Fruit fly (Drosophila melanogaster): Measurements from ENCODE around the gene CG34260.
A peak's percentile ranks its signal among the peaks of the same experiment; 100 is the strongest.

Gene CG34260

dm6 chr3L:20687134-20687787, 26.6 kb upstream of the CG34260 start (continued):
- TF ChIP-seq dsf (GFP tag; optimal IDR thresholded peaks at IDR 0.05; ENCODE audit: borderline replicate concordance) (no peak), Jra (GFP tag; optimal IDR thresholded peaks at IDR 0.05) (no peak), HLH106 (tag; optimal IDR thresholded peaks at IDR 0.05) (no peak), h (GFP tag; optimal IDR thresholded peaks at IDR 0.05) (peak; percentile 26)

- TF ChIP-seq brk (GFP tag; optimal IDR thresholded peaks at IDR 0.05) (no peak), Abd-B (GFP tag; optimal IDR thresholded peaks at IDR 0.05) (no peak), Hnf4 (GFP tag; optimal IDR thresholded peaks at IDR 0.05) (no peak), OdsH (GFP tag; optimal IDR thresholded peaks at IDR 0.05) (no peak), Vsx2 (GFP tag; optimal IDR thresholded peaks at IDR 0.05; ENCODE audit: partially characterized antibody) (no peak), fru (GFP tag; optimal IDR thresholded peaks at IDR 0.05) (peak; percentile 55), psq (GFP tag; optimal IDR thresholded peaks at IDR 0.05) (peak; percentile 37), rgr (GFP tag; optimal IDR thresholded peaks at IDR 0.05) (no peak), dsf (GFP tag; optimal IDR thresholded peaks at IDR 0.05; ENCODE audit: borderline replicate concordance) (no peak), ey (GFP tag; optimal IDR thresholded peaks at IDR 0.05) (peak; percentile 41), dl (GFP tag; optimal IDR thresholded peaks at IDR 0.05; ENCODE audit: insufficient read depth in 1 of 2, partially characterized antibody in 2 of 2) (peak in 1 of 2 experiments; percentile 1), dmrt93B (GFP tag; optimal IDR thresholded peaks at IDR 0.05) (no peak), lola (GFP tag; optimal IDR thresholded peaks at IDR 0.05) (no peak), foxo (GFP tag; optimal IDR thresholded peaks at IDR 0.05) (peak in 1 of 2 experiments; percentile 16), Myc (optimal IDR thresholded peaks at IDR 0.05) (no peak), Dif (GFP tag; optimal IDR thresholded peaks at IDR 0.05; ENCODE audit: partially characterized antibody) (no peak), GATAd (GFP tag; optimal IDR thresholded peaks at IDR 0.05) (no peak), Rel (GFP tag; optimal IDR thresholded peaks at IDR 0.05) (peak; percentile 8), Rel (tag; optimal IDR thresholded peaks at IDR 0.05) (no peak), woc (GFP tag; optimal IDR thresholded peaks at IDR 0.05) (peak; percentile 75), CG9705 (GFP tag; optimal IDR thresholded peaks at IDR 0.05) (no peak), h (GFP tag; optimal IDR thresholded peaks at IDR 0.05) (peak; percentile 20), Sp1 (GFP tag; optimal IDR thresholded peaks at IDR 0.05) (peak; percentile 20), N (GFP tag; optimal IDR thresholded peaks at IDR 0.05) (no peak), Hr78 (GFP tag; optimal IDR thresholded peaks at IDR 0.05) (no peak), HLH106 (tag; optimal IDR thresholded peaks at IDR 0.05) (peak; percentile 25), br (GFP tag; optimal IDR thresholded peaks at IDR 0.05) (no peak), Jra (GFP tag; optimal IDR thresholded peaks at IDR 0.05) (no peak), Mio (GFP tag; optimal IDR thresholded peaks at IDR 0.05) (no peak), usp (GFP tag; optimal IDR thresholded peaks at IDR 0.05) (no peak)
These were observed 25.6 kb upstream of the CG34260 start for dm6 chr3L:20688194-20688785.

- TF ChIP-seq N (GFP tag; optimal IDR thresholded peaks at IDR 0.05) (no peak), ey (GFP tag; optimal IDR thresholded peaks at IDR 0.05) (no peak), Hr78 (GFP tag; optimal IDR thresholded peaks at IDR 0.05) (no peak), OdsH (GFP tag; optimal IDR thresholded peaks at IDR 0.05) (no peak), h (GFP tag; optimal IDR thresholded peaks at IDR 0.05) (no peak), woc (GFP tag; optimal IDR thresholded peaks at IDR 0.05) (no peak), Dif (GFP tag; optimal IDR thresholded peaks at IDR 0.05; ENCODE audit: partially characterized antibody) (no peak)
These were observed 23.8 kb upstream of the CG34260 start for dm6 chr3L:20690074-20690473.

- TF ChIP-seq psq (GFP tag; optimal IDR thresholded peaks at IDR 0.05) (no peak), dsf (GFP tag; optimal IDR thresholded peaks at IDR 0.05; ENCODE audit: borderline replicate concordance) (no peak), jim (GFP tag; optimal IDR thresholded peaks at IDR 0.05) (no peak), tai (GFP tag; optimal IDR thresholded peaks at IDR 0.05) (no peak), Abd-B (GFP tag; optimal IDR thresholded peaks at IDR 0.05) (no peak), brk (GFP tag; optimal IDR thresholded peaks at IDR 0.05) (no peak), h (GFP tag; optimal IDR thresholded peaks at IDR 0.05) (no peak), Sp1 (GFP tag; optimal IDR thresholded peaks at IDR 0.05) (no peak), HLH106 (tag; optimal IDR thresholded peaks at IDR 0.05) (no peak), Dfd (GFP tag; optimal IDR thresholded peaks at IDR 0.05) (no peak), rgr (GFP tag; optimal IDR thresholded peaks at IDR 0.05) (no peak), OdsH (GFP tag; optimal IDR thresholded peaks at IDR 0.05) (no peak)
These were observed 22.8 kb upstream of the CG34260 start for dm6 chr3L:20690857-20691645.

All from whole organism, wandering third instar larva.